Fruit fly (Drosophila melanogaster) whole organism, embryonic: ENCODE results near the gene CG3815.
A peak's percentile ranks its signal among the peaks of the same experiment; 100 is the strongest.

Source experiments
- Adf1 ChIP-seq: fragments of 200-800 bp; sonication (Bioruptor generic); IDR thresholded peaks from 2 replicates; pipeline ENCODE4 v1.3.6; 2022; ENCODE audit warnings: missing biosample characterization, missing genetic modification characterization
- Atf6 ChIP-seq: fragments of 200-800 bp; sonication (Bioruptor generic); IDR thresholded peaks from 2 replicates; pipeline ENCODE4 v1.3.6; 2022; ENCODE audit warnings: missing biosample characterization, missing genetic modification characterization
- BEAF-32 ChIP-seq: fragments of 200-800 bp; sonication (Bioruptor generic); optimal IDR thresholded peaks from 3 replicates; lab custom pipeline; 2017; ENCODE audit warnings: missing biosample characterization, missing genetic modification characterization, mild to moderate bottlenecking, moderate library complexity, missing genetic modification reagents
- CG10431 ChIP-seq: fragments of 200-800 bp; sonication (Bioruptor generic); optimal IDR thresholded peaks from 3 replicates; lab custom pipeline; 2018; ENCODE audit warnings: missing biosample characterization, mild to moderate bottlenecking, missing genetic modification characterization
- CG11695 ChIP-seq: fragments of 200-800 bp; sonication (Bioruptor generic); IDR thresholded peaks from 3 replicates; pipeline ENCODE4 v1.3.6; 2022; ENCODE audit warnings: missing biosample characterization, missing genetic modification characterization
- CG12219 ChIP-seq: fragments of 200-800 bp; sonication (Bioruptor generic); optimal IDR thresholded peaks from 3 replicates; lab custom pipeline; 2018; ENCODE audit warnings: missing biosample characterization, mild to moderate bottlenecking, missing genetic modification characterization
- CG14441 ChIP-seq: fragments of 200-800 bp; sonication (Bioruptor generic); IDR thresholded peaks from 2 replicates; pipeline ENCODE4 v1.3.6; 2022; ENCODE audit warnings: missing biosample characterization, missing genetic modification characterization
- CG15269 ChIP-seq: fragments of 200-800 bp; sonication (Bioruptor generic); optimal IDR thresholded peaks from 2 replicates; lab custom pipeline; 2018; ENCODE audit warnings: missing biosample characterization, mild to moderate bottlenecking, missing genetic modification characterization, moderate library complexity
- CG18262 ChIP-seq: fragments of 200-800 bp; optimal IDR thresholded peaks from 3 replicates; lab custom pipeline; 2019; ENCODE audit warnings: missing biosample characterization, mild to moderate bottlenecking, missing genetic modification characterization, moderate library complexity
- CG1832 ChIP-seq: fragments of 200-800 bp; sonication (Bioruptor generic); optimal IDR thresholded peaks from 2 replicates; lab custom pipeline; 2017; ENCODE audit warnings: missing biosample characterization, mild to moderate bottlenecking, missing genetic modification characterization, inconsistent platforms
- CG30403 ChIP-seq: fragments of 200-800 bp; sonication (Bioruptor generic); optimal IDR thresholded peaks from 3 replicates; lab custom pipeline; 2016; ENCODE audit warnings: missing biosample characterization, missing genetic modification characterization
- CG31224 ChIP-seq: fragments of 200-800 bp; sonication (Bioruptor generic); IDR thresholded peaks from 2 replicates; pipeline ENCODE4 v1.3.6; 2022; ENCODE audit warnings: missing biosample characterization, missing genetic modification characterization
- CG32767 ChIP-seq: fragments of 200-800 bp; sonication (Bioruptor generic); IDR thresholded peaks from 2 replicates; pipeline ENCODE4 v1.3.6; 2022; ENCODE audit warnings: missing biosample characterization, missing genetic modification characterization
- CG33557 ChIP-seq: fragments of 200-800 bp; sonication (Bioruptor generic); optimal IDR thresholded peaks from 2 replicates; lab custom pipeline; 2019; ENCODE audit warnings: missing biosample characterization, mild to moderate bottlenecking, missing genetic modification characterization, moderate library complexity
- CG6254 ChIP-seq: fragments of 200-800 bp; sonication (Bioruptor generic); optimal IDR thresholded peaks from 3 replicates; lab custom pipeline; 2017; ENCODE audit warnings: mild to moderate bottlenecking, missing biosample characterization, missing genetic modification reagents, missing genetic modification characterization
- CG7928 ChIP-seq: fragments of 200-800 bp; sonication (Bioruptor generic); optimal IDR thresholded peaks from 2 replicates; lab custom pipeline; 2017; ENCODE audit warnings: missing biosample characterization, mild to moderate bottlenecking, missing genetic modification characterization
- Dbx ChIP-seq: fragments of 200-800 bp; sonication (Bioruptor generic); IDR thresholded peaks from 3 replicates; pipeline ENCODE4 v1.3.6; 2022; ENCODE audit warnings: missing biosample characterization, missing genetic modification characterization
- Deaf1 ChIP-seq: fragments of 200-800 bp; optimal IDR thresholded peaks from 3 replicates; lab custom pipeline; 2019; ENCODE audit warnings: missing biosample characterization, mild to moderate bottlenecking, missing genetic modification characterization, moderate library complexity
- Dfd ChIP-seq, 2 experiments: fragments of >200 bp; optimal IDR thresholded peaks; 2 replicates each; lab custom pipeline; 2017; ENCODE audit warnings: missing biosample characterization in 2 of 2, missing genetic modification characterization in 2 of 2
- Fer1 ChIP-seq: fragments of 200-800 bp; sonication (Bioruptor generic); optimal IDR thresholded peaks from 2 replicates; lab custom pipeline; 2017; ENCODE audit warnings: missing biosample characterization, mild to moderate bottlenecking, missing genetic modification characterization
- Hmx ChIP-seq: fragments of 200-800 bp; sonication (Bioruptor generic); optimal IDR thresholded peaks from 2 replicates; lab custom pipeline; 2016; ENCODE audit warnings: missing biosample characterization, missing genetic modification characterization
- Jarid2 ChIP-seq: fragments of 200-800 bp; sonication (Bioruptor generic); optimal IDR thresholded peaks from 3 replicates; lab custom pipeline; 2017; ENCODE audit warnings: mild to moderate bottlenecking, missing biosample characterization, missing genetic modification reagents, missing genetic modification characterization
- NK7.1 ChIP-seq: fragments of 200-800 bp; sonication (Bioruptor generic); optimal IDR thresholded peaks from 3 replicates; lab custom pipeline; 2016; ENCODE audit warnings: missing biosample characterization, missing genetic modification characterization
- Opbp ChIP-seq: fragments of 200-800 bp; sonication (Bioruptor generic); IDR thresholded peaks from 3 replicates; pipeline ENCODE4 v1.3.6; 2022; ENCODE audit warnings: missing biosample characterization, missing genetic modification characterization; ENCODE audit not compliant: partially characterized antibody
- Sin3A ChIP-seq: fragments of >200 bp; optimal IDR thresholded peaks from 2 replicates; lab custom pipeline; 2018
- Ssrp ChIP-seq: fragments of 200-800 bp; sonication (Bioruptor generic); optimal IDR thresholded peaks from 2 replicates; lab custom pipeline; 2018; ENCODE audit warnings: missing biosample characterization, mild to moderate bottlenecking, missing genetic modification characterization, moderate library complexity
- Stat92E ChIP-seq, 3 experiments: fragments of >200 bp in 2 of 3; fragments of 200-800 bp in 1 of 3; sonication (Bioruptor generic) in 1 of 3; optimal IDR thresholded peaks; 2 replicates each; lab custom pipeline; 2017 to 2019; ENCODE audit warnings: missing biosample characterization in 3 of 3, missing genetic modification characterization in 3 of 3, mild to moderate bottlenecking in 1 of 3, moderate library complexity in 1 of 3
- Xbp1 ChIP-seq: fragments of 200-800 bp; sonication (Bioruptor generic); optimal IDR thresholded peaks from 3 replicates; lab custom pipeline; 2016; ENCODE audit warnings: missing biosample characterization, mild to moderate bottlenecking, missing genetic modification characterization
- abd-A ChIP-seq: fragments of 200-800 bp; sonication (Bioruptor generic); optimal IDR thresholded peaks from 3 replicates; lab custom pipeline; 2019; ENCODE audit warnings: missing biosample characterization, mild to moderate bottlenecking, missing genetic modification characterization, moderate library complexity
- al ChIP-seq: fragments of 200-800 bp; sonication (Bioruptor generic); IDR thresholded peaks from 2 replicates; pipeline ENCODE4 v1.3.6; 2022; ENCODE audit warnings: missing biosample characterization, missing genetic modification characterization
- bsh ChIP-seq, 2 experiments: fragments of 200-800 bp; sonication (Bioruptor generic); optimal IDR thresholded peaks; 2 replicates each; lab custom pipeline; 2017 to 2018; ENCODE audit warnings: mild to moderate bottlenecking in 2 of 2, missing biosample characterization in 2 of 2, missing genetic modification characterization in 2 of 2, moderate library complexity in 1 of 2
- crol ChIP-seq: fragments of 200-800 bp; sonication (Bioruptor generic); IDR thresholded peaks from 2 replicates; pipeline ENCODE4 v1.3.6; 2022; ENCODE audit warnings: missing biosample characterization, missing genetic modification characterization
- fd96Cb ChIP-seq: fragments of 200-800 bp; sonication (Bioruptor generic); optimal IDR thresholded peaks from 2 replicates; lab custom pipeline; 2018; ENCODE audit warnings: missing biosample characterization, mild to moderate bottlenecking, missing genetic modification characterization, moderate library complexity
- lab ChIP-seq: fragments of 200-800 bp; sonication (Bioruptor generic); optimal IDR thresholded peaks from 3 replicates; lab custom pipeline; 2017; ENCODE audit warnings: missing biosample characterization, missing genetic modification characterization, mild to moderate bottlenecking, moderate library complexity, missing genetic modification reagents
- ro ChIP-seq: fragments of 200-800 bp; sonication (Bioruptor generic); IDR thresholded peaks from 2 replicates; pipeline ENCODE4 v1.3.6; 2022; ENCODE audit warnings: missing biosample characterization, missing genetic modification characterization
- shn ChIP-seq: fragments of 200-800 bp; sonication (Bioruptor generic); optimal IDR thresholded peaks from 3 replicates; lab custom pipeline; 2016; ENCODE audit warnings: missing biosample characterization, missing genetic modification characterization
- sisA ChIP-seq: fragments of 200-800 bp; sonication (Bioruptor generic); IDR thresholded peaks from 2 replicates; pipeline ENCODE4 v1.3.6; 2022; ENCODE audit warnings: missing biosample characterization, missing genetic modification characterization
- slou ChIP-seq: fragments of 200-800 bp; sonication (Bioruptor generic); optimal IDR thresholded peaks from 3 replicates; lab custom pipeline; 2016; ENCODE audit warnings: missing biosample characterization, missing genetic modification characterization
- slp2 ChIP-seq: fragments of 200-800 bp; sonication (Bioruptor generic); optimal IDR thresholded peaks from 2 replicates; lab custom pipeline; 2016; ENCODE audit warnings: missing biosample characterization, missing genetic modification characterization
- sqz ChIP-seq: fragments of 200-800 bp; sonication (Bioruptor generic); optimal IDR thresholded peaks from 3 replicates; lab custom pipeline; 2018; ENCODE audit warnings: missing biosample characterization, mild to moderate bottlenecking, missing genetic modification characterization
- sr ChIP-seq: fragments of 200-800 bp; sonication (Bioruptor generic); IDR thresholded peaks from 3 replicates; pipeline ENCODE4 v1.3.6; 2022; ENCODE audit warnings: missing biosample characterization, missing genetic modification characterization
- stwl ChIP-seq: fragments of 200-800 bp; sonication (Bioruptor generic); optimal IDR thresholded peaks from 3 replicates; lab custom pipeline; 2018; ENCODE audit warnings: missing biosample characterization, mild to moderate bottlenecking, missing genetic modification characterization, moderate library complexity
- sug ChIP-seq: fragments of 200-800 bp; optimal IDR thresholded peaks from 2 replicates; lab custom pipeline; 2019; ENCODE audit warnings: missing biosample characterization, mild to moderate bottlenecking, missing genetic modification characterization, moderate library complexity
- wdn ChIP-seq: fragments of 200-800 bp; sonication (Bioruptor generic); IDR thresholded peaks from 2 replicates; pipeline ENCODE4 v1.3.6; 2022; ENCODE audit warnings: missing biosample characterization, missing genetic modification characterization

CG3815 gene

DNA sequence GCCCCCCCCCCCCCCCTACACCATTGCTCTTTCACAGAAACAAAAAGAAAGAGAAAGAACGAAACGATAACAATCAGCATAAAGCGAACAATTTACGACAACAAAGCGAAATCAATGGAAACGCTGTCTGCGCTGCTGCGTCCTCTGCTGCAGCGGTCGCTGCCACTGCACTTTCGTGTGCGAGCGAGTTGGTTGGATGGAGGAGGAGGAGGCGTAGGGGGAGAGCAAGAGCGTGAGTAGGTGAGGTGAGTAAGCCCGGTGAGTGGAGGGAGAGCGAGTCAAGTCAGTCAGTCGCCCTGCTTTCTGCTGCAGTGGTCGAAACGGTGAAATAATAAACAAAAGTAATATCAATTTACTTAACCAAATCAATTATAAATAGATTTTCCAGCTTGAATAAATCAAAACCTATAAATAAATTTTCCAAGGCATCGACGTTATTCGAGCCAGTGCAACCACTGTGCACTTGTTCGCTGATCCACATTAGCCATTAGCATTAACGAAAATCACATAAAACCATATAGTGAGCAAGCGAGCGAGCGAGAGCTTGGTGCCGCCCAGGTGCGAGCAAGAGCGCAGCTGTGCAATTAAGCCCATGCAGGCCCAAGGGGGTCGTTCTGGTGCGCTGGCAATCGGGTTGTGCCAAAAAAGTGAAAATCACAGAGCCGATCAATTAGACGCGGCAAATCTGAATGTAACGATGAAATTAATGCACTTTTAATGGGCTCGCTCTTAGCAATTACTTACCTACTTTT lies 48.8 kb downstream of the CG3815 start (continued):
- TF ChIP-seq CG31224 (GFP tag; lab: Robert Waterston, UW) (no peak), NK7.1 (GFP tag; lab: Kevin White, UChicago) (no peak), Ssrp (tag; lab: Kevin White, UChicago) (peak; percentile 9), Hmx (no peak), CG14441 (GFP tag; lab: Robert Waterston, UW) (peak; percentile 63; the same call in 1 of the 2 replicates), CG32767 (0 out of 2 replicates have a peak, but pooled peaks have one; percentile 53), abd-A (tag; lab: Kevin White, UChicago) (peak; percentile 49), Xbp1 (GFP tag; lab: Kevin White, UChicago) (peak; percentile 20), bsh (GFP tag; optimal IDR thresholded peaks at IDR 0.05; lab: Kevin White, UChicago) (peak in 1 of 2 experiments; percentile 62), CG6254 (GFP tag; lab: Kevin White, UChicago) (peak; percentile 45), Jarid2 (GFP tag; lab: Kevin White, UChicago) (peak; percentile 5), sisA (GFP tag; lab: Robert Waterston, UW) (peak; percentile 57), BEAF-32 (GFP tag; lab: Kevin White, UChicago) (no peak), Atf6 (GFP tag; lab: Robert Waterston, UW) (peak; percentile 40; the same call in 1 of the 2 replicates)
- TF ChIP-seq, all 482 proteins: peak for 142

dm6 chrX:6344538-6345074 lies 49.4 kb downstream of the CG3815 start:
- peak; percentile 81 for TF ChIP-seq crol
- TF ChIP-seq Sin3A (lab: Kevin White, UChicago), result no peak
- TF ChIP-seq slou (GFP tag; lab: Kevin White, UChicago), result no peak
- peak; percentile 54 for TF ChIP-seq lab (GFP tag; lab: Kevin White, UChicago)
- peak; percentile 63 for TF ChIP-seq sug
- TF ChIP-seq wdn (GFP tag; lab: Robert Waterston, UW), result no peak
- TF ChIP-seq Ssrp (tag; lab: Kevin White, UChicago), result no peak
- TF ChIP-seq fd96Cb (tag; lab: Kevin White, UChicago), result no peak
- no peak for TF ChIP-seq CG33557 (GFP tag; lab: Kevin White, UChicago)

dm6 chrX:6346153-6346552 lies 51.0 kb downstream of the CG3815 start:
- TF ChIP-seq shn (GFP tag; lab: Kevin White, UChicago) (no peak), Deaf1 (tag; lab: Kevin White, UChicago) (peak; percentile 56), CG1832 (GFP tag; lab: Kevin White, UChicago) (no peak), sr (GFP tag; lab: Robert Waterston, UW) (no peak), CG12219 (no peak), CG15269 (no peak), CG18262 (tag; lab: Kevin White, UChicago) (no peak)
- TF ChIP-seq, all 482 proteins: peak for 1

DNA sequence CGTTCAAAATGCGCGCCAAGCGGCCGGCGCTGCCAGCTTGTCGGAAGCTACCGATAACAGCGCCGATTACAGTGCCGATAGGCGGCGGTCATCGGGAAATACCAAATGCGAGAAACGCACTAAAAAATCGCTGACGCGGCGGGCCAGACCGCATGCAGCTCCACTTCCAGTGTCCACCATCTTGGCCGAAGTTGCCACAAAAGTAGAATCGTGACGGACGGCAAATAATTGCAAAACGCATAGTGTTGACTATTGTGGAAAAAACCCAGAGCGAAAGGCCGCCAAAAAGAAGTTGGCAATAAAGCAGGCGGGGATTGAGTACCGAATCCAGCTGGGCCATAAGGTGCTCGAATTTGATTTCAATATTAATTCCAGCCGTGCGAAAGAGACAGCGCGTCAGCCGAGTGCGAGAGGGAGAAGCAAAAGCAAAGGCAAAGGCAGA lies 51.8 kb downstream of the CG3815 start, which contains the start of gene CG3847:
Gene CG3847 (plus strand): TSS at position 178 of the 442 bp plus-strand sequence.
- no peak for TF ChIP-seq ro
- TF ChIP-seq CG7928 (GFP tag; lab: Kevin White, UChicago), result peak; percentile 33
- TF ChIP-seq Jarid2 (GFP tag; lab: Kevin White, UChicago), result peak; percentile 2
- TF ChIP-seq Stat92E (GFP tag; optimal IDR thresholded peaks at IDR 0.05; lab: Kevin White, UChicago), result peak in 1 of 3 experiments; percentile 37
- 0 out of 3 replicates have a peak, but pooled peaks have one; percentile 20 for TF ChIP-seq CG11695
- TF ChIP-seq Adf1, result peak; percentile 64
- TF ChIP-seq CG10431 (GFP tag; lab: Kevin White, UChicago), result peak; percentile 28
- peak; percentile 58 for TF ChIP-seq Fer1 (GFP tag; lab: Kevin White, UChicago)
- no peak for TF ChIP-seq al (GFP tag; lab: Robert Waterston, UW)
- peak; percentile 52; the same call in 2 of the 3 replicates for TF ChIP-seq Dbx (GFP tag; lab: Robert Waterston, UW)
- TF ChIP-seq Dfd (GFP tag; optimal IDR thresholded peaks at IDR 0.05; lab: Kevin White, UChicago), result no peak
- peak; percentile 51 for TF ChIP-seq abd-A (tag; lab: Kevin White, UChicago)
- TF ChIP-seq sqz (GFP tag; lab: Kevin White, UChicago), result no peak
- peak; percentile 90 for TF ChIP-seq stwl
- TF ChIP-seq slp2 (GFP tag; lab: Kevin White, UChicago), result no peak
- peak; percentile 29 for TF ChIP-seq CG30403 (GFP tag; lab: Kevin White, UChicago)
- peak; percentile 70 for TF ChIP-seq Opbp
